Fruit fly (Drosophila melanogaster): Measurements from ENCODE around the gene CG6195.

dm6 chr3R:19682424-19682823, 34.2 kb upstream of the CG6195 start:
- TF ChIP-seq pan (optimal IDR thresholded peaks at IDR 0.05), result no peak
- TF ChIP-seq psq (optimal IDR thresholded peaks at IDR 0.05), result no peak

Measured in whole organism.